Worm (Caenorhabditis elegans): Measurements from ENCODE around the gene F14H12.7.

ce11 chrX:4397460-4397859, 35.0 kb upstream of the F14H12.7 start:
- TF ChIP-seq zag-1 (tag; optimal IDR thresholded peaks at IDR 0.05) (no peak), ceh-82 (tag; optimal IDR thresholded peaks at IDR 0.05) (no peak), lin-39 (tag; optimal IDR thresholded peaks at IDR 0.05) (no peak), nhr-10 (tag; optimal IDR thresholded peaks at IDR 0.05) (no peak), snpc-4 (tag; optimal IDR thresholded peaks at IDR 0.05) (no peak), ztf-1 (GFP tag; conservative IDR thresholded peaks at IDR 0.05) (no peak), ZK546.5 (tag; optimal IDR thresholded peaks at IDR 0.05) (no peak)

Measured in whole organism, L2 larva.